Worm (Caenorhabditis elegans): ENCODE results near the gene apc-10.

DNA sequence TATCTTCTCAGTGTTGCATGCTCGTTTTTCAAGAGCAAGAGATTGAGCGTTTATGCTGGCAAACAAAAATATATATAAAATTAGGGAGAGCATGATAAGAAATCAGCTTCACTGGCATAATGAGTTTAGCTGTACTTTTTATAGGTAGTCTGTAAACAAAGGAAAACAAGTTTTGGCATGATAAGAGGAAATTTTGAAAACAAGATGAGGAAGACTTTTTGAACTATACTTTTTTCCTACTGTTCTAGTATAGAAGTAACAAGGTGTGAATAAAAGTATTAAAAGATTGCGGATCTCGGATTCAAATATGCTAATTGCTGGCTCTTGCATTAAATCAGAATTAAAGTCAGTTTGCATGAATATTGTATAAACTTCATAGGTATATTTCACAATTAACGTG is 7.2 kb downstream of the apc-10 start, which contains the start of gene F15H10.5:
- TF ChIP-seq elt-4 (tag; optimal IDR thresholded peaks at IDR 0.05) (no peak), nfya-1 (tag; optimal IDR thresholded peaks at IDR 0.05) (no peak), ceh-9 (tag; optimal IDR thresholded peaks at IDR 0.05) (no peak), sdc-2 (tag; optimal IDR thresholded peaks at IDR 0.05) (no peak)
